Fruit fly (Drosophila melanogaster) whole organism, embryonic: ENCODE results near the gene Rpt5.
A peak's percentile ranks its signal among the peaks of the same experiment; 100 is the strongest.

Experiments used
- Ada2b ChIP-seq: fragments of 200-800 bp; sonication (Bioruptor generic); IDR thresholded peaks from 2 replicates; pipeline ENCODE4 v1.3.6; 2022; ENCODE audit warnings: missing biosample characterization, missing genetic modification characterization
- CG11247 ChIP-seq: fragments of 200-800 bp; sonication (Bioruptor generic); IDR thresholded peaks from 2 replicates; pipeline ENCODE4 v1.3.6; 2022; ENCODE audit warnings: missing biosample characterization, missing genetic modification characterization
- CG12219 ChIP-seq: fragments of 200-800 bp; sonication (Bioruptor generic); optimal IDR thresholded peaks from 3 replicates; lab custom pipeline; 2018; ENCODE audit warnings: missing biosample characterization, mild to moderate bottlenecking, missing genetic modification characterization
- CG14441 ChIP-seq: fragments of 200-800 bp; sonication (Bioruptor generic); IDR thresholded peaks from 2 replicates; pipeline ENCODE4 v1.3.6; 2022; ENCODE audit warnings: missing biosample characterization, missing genetic modification characterization
- CG3847 ChIP-seq: fragments of 200-800 bp; sonication (Bioruptor generic); IDR thresholded peaks from 2 replicates; pipeline ENCODE4 v1.3.6; 2022; ENCODE audit warnings: missing biosample characterization, missing genetic modification characterization
- Myb ChIP-seq: fragments of 200-800 bp; sonication (Bioruptor generic); optimal IDR thresholded peaks from 2 replicates; lab custom pipeline; 2016; ENCODE audit warnings: missing biosample characterization, missing genetic modification characterization
- Nf-YB ChIP-seq: fragments of 200-800 bp; sonication (Bioruptor generic); optimal IDR thresholded peaks from 3 replicates; lab custom pipeline; 2019; ENCODE audit warnings: missing biosample characterization, mild to moderate bottlenecking, missing genetic modification characterization, moderate library complexity
- klu ChIP-seq: fragments of 200-800 bp; sonication (Bioruptor generic); IDR thresholded peaks from 2 replicates; pipeline ENCODE4 v1.3.6; 2022; ENCODE audit warnings: missing biosample characterization, missing genetic modification characterization
- pho ChIP-seq: fragments of 200-800 bp; sonication (Bioruptor generic); optimal IDR thresholded peaks from 2 replicates; lab custom pipeline; 2016; ENCODE audit warnings: missing biosample characterization, missing genetic modification characterization
- pum ChIP-seq: fragments of 200-800 bp; sonication (Bioruptor generic); optimal IDR thresholded peaks from 2 replicates; lab custom pipeline; 2016; ENCODE audit warnings: missing biosample characterization, missing genetic modification characterization
- shn ChIP-seq: fragments of 200-800 bp; sonication (Bioruptor generic); optimal IDR thresholded peaks from 3 replicates; lab custom pipeline; 2016; ENCODE audit warnings: missing biosample characterization, missing genetic modification characterization
- vvl ChIP-seq: fragments of 200-800 bp; sonication (Bioruptor generic); IDR thresholded peaks from 2 replicates; pipeline ENCODE4 v1.3.6; 2022; ENCODE audit warnings: missing biosample characterization, missing genetic modification characterization
- yki ChIP-seq: fragments of >200 bp; optimal IDR thresholded peaks from 3 replicates; lab custom pipeline; 2018

DNA sequence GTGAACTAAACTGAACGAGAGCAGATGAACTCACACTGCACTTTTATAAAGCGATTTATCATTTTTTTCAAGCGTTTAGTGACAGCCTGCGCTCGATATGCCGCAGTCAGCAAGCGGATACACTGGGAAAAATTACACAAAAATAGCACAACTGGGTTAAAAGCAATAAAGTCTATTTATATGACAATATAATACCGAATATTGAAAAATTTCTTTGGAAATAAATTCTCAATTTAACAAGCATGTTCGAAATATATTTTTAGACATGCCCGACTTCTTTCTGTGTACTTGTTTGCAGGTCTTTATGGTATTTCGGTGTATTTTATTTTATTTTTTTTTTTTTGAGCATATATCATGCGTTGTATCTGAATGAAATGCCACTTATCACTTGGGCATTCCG is 38.8 kb upstream of the Rpt5 start:
- TF ChIP-seq Nf-YB (GFP tag; lab: Kevin White, UChicago) (no peak), shn (GFP tag; lab: Kevin White, UChicago) (no peak), vvl (GFP tag; lab: Robert Waterston, UW) (peak; percentile 74), yki (lab: Kevin White, UChicago) (no peak), CG14441 (GFP tag; lab: Robert Waterston, UW) (peak; percentile 72), Myb (GFP tag; lab: Kevin White, UChicago) (no peak), CG11247 (GFP tag; lab: Robert Waterston, UW) (no peak), CG3847 (0 out of 2 replicates have a peak, but pooled peaks have one; percentile 14), pho (GFP tag; lab: Kevin White, UChicago) (no peak), CG12219 (GFP tag; lab: Kevin White, UChicago) (peak; percentile 57), klu (GFP tag; lab: Robert Waterston, UW) (peak; percentile 37; the same call in 1 of the 2 replicates), pum (peak; percentile 65), Ada2b (GFP tag; lab: Robert Waterston, UW) (no peak)
